Fruit fly (Drosophila melanogaster): Measurements from ENCODE around the gene Ubr3.
A peak's percentile ranks its signal among the peaks of the same experiment; 100 is the strongest.

The Ubr3 gene

DNA sequence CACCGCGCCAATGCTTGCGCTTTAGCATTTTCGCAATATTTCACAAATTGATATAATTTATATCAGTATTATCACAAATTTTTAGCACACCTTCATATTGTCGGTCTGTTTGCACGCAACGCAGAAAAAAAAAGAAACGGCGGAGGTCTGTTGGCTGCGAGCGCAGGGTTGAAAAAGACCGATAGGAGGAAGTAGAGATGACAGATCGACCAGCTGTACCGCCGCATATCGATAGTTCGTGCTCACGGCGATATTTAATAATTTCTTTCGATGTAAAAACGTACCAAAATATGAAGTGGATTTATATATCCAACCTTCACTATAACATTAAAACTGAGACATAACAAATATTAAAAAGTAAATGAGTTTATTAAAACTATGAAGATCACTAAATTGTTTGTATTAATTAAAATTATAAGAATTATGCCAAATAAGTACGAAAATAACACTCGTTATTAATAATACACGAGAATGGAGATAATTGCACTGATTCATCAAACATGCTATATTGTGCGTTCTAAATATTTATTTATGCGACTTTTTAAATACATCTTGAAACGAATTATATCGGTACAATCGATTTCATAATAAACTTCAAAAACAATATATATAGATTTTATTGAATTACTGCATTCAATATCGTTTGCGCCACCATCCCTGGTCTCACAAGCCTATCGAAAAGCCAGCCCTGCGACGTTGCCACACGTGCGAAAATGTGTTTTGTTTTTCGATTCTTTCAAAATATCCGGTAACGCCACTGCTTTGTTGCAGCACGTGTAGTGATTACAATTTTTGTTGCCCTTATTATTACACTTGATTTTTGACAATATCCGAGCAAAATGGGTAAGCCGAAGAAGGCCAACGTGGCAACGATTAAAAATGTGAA lies 34.3 kb upstream of the Ubr3 start, which contains the start of the genes RpS6 and bys (continued):
- TF ChIP-seq zf30C (GFP tag; optimal IDR thresholded peaks at IDR 0.05): peak; percentile 10
- no peak for TF ChIP-seq eve (GFP tag; optimal IDR thresholded peaks at IDR 0.05)
- peak; percentile 42; the same call in 1 of the 3 replicates for TF ChIP-seq ken (GFP tag; IDR thresholded peaks at IDR 0.05)
- no peak for TF ChIP-seq wor (GFP tag; IDR thresholded peaks at IDR 0.05)
- TF ChIP-seq CG32532 (GFP tag; IDR thresholded peaks at IDR 0.05): peak; percentile 73
- peak; percentile 73 for TF ChIP-seq nerfin-2 (GFP tag; IDR thresholded peaks at IDR 0.05; ENCODE audit: partially characterized antibody)
- TF ChIP-seq Oaz (GFP tag; IDR thresholded peaks at IDR 0.05): peak; percentile 15; the same call in 1 of the 2 replicates
- no peak for TF ChIP-seq ash1 (GFP tag; optimal IDR thresholded peaks at IDR 0.05)
- TF ChIP-seq CG10147 (GFP tag; optimal IDR thresholded peaks at IDR 0.05): peak; percentile 16
- TF ChIP-seq gfzf (GFP tag; optimal IDR thresholded peaks at IDR 0.05): no peak
- no peak for TF ChIP-seq jumu (GFP tag; optimal IDR thresholded peaks at IDR 0.05)
- TF ChIP-seq CG3838 (GFP tag; optimal IDR thresholded peaks at IDR 0.05): no peak
- peak; percentile 83 for TF ChIP-seq CG6791 (GFP tag; IDR thresholded peaks at IDR 0.05; ENCODE audit: partially characterized antibody)
- TF ChIP-seq CTCF (GFP tag; optimal IDR thresholded peaks at IDR 0.05): no peak
- TF ChIP-seq phol (tag; optimal IDR thresholded peaks at IDR 0.05): peak; percentile 34
- peak; percentile 49 for TF ChIP-seq Jarid2 (GFP tag; optimal IDR thresholded peaks at IDR 0.05)
- TF ChIP-seq CG11696 (GFP tag; IDR thresholded peaks at IDR 0.05): no peak
- TF ChIP-seq Sry-β (GFP tag; optimal IDR thresholded peaks at IDR 0.05): peak; percentile 16
- TF ChIP-seq repo (GFP tag; optimal IDR thresholded peaks at IDR 0.05): no peak
- 0 out of 3 replicates have a peak, but pooled peaks have one; percentile 15 for TF ChIP-seq Aef1 (GFP tag; IDR thresholded peaks at IDR 0.05)
- TF ChIP-seq Ets65A (GFP tag): peak; percentile 37
- TF ChIP-seq Lpt (GFP tag; optimal IDR thresholded peaks at IDR 0.05): no peak
- peak; percentile 75 for TF ChIP-seq onecut (GFP tag; IDR thresholded peaks at IDR 0.05)
- peak; percentile 60; the same call in 1 of the 2 replicates for TF ChIP-seq rib (GFP tag; IDR thresholded peaks at IDR 0.05)
- no peak for TF ChIP-seq nau (GFP tag; optimal IDR thresholded peaks at IDR 0.05)
- peak; percentile 12 for TF ChIP-seq CG17829 (tag; optimal IDR thresholded peaks at IDR 0.05)
- no peak for TF ChIP-seq Hr78 (GFP tag; optimal IDR thresholded peaks at IDR 0.05)
- TF ChIP-seq CG13624 (GFP tag; optimal IDR thresholded peaks at IDR 0.05): peak; percentile 32
- peak in 1 of 2 experiments; percentile 65 for TF ChIP-seq crp (GFP tag; optimal IDR thresholded peaks at IDR 0.05)
- no peak for TF ChIP-seq CG11560 (tag; IDR thresholded peaks at IDR 0.05)
- peak; percentile 71; the same call in 2 of the 3 replicates for TF ChIP-seq Doc3 (GFP tag; IDR thresholded peaks at IDR 0.05; ENCODE audit: partially characterized antibody)
- peak; percentile 28 for TF ChIP-seq Dip3 (GFP tag; optimal IDR thresholded peaks at IDR 0.05)
- peak; percentile 58 for TF ChIP-seq nmo (GFP tag; optimal IDR thresholded peaks at IDR 0.05)
- TF ChIP-seq Hr39 (optimal IDR thresholded peaks at IDR 0.05): no peak
- peak; percentile 19 for TF ChIP-seq dmrt99B (tag; optimal IDR thresholded peaks at IDR 0.05)
- no peak for TF ChIP-seq trh (GFP tag; optimal IDR thresholded peaks at IDR 0.05)
- TF ChIP-seq Sry-δ (GFP tag; optimal IDR thresholded peaks at IDR 0.05): peak; percentile 78
- no peak for TF ChIP-seq CG7372 (GFP tag; IDR thresholded peaks at IDR 0.05)
- TF ChIP-seq disco-r (GFP tag; optimal IDR thresholded peaks at IDR 0.05): peak; percentile 7
- no peak for TF ChIP-seq Trl (optimal IDR thresholded peaks at IDR 0.05)
- peak; percentile 10 for TF ChIP-seq Trl (GFP tag; optimal IDR thresholded peaks at IDR 0.05)
- no peak for TF ChIP-seq CG17612 (GFP tag; IDR thresholded peaks at IDR 0.05)
- no peak for TF ChIP-seq croc (GFP tag; conservative IDR thresholded peaks at IDR 0.05)
- peak; percentile 76 for TF ChIP-seq HLHmδ (GFP tag; optimal IDR thresholded peaks at IDR 0.05)
- no peak for TF ChIP-seq CG43689 (GFP tag; IDR thresholded peaks at IDR 0.05)
- TF ChIP-seq CG17186 (GFP tag; optimal IDR thresholded peaks at IDR 0.05): no peak
- no peak for TF ChIP-seq ap (GFP tag; IDR thresholded peaks at IDR 0.05)
- peak; percentile 51 for TF ChIP-seq CG6813 (GFP tag; optimal IDR thresholded peaks at IDR 0.05)
- no peak for TF ChIP-seq D19A (tag; optimal IDR thresholded peaks at IDR 0.05)
- TF ChIP-seq Taf1 (GFP tag; IDR thresholded peaks at IDR 0.05): no peak; the same call in 1 of the 2 replicates

Data from whole organism, embryonic.